Fruit fly (Drosophila melanogaster): Measurements from ENCODE around the gene BBIP1.

The BBIP1 gene

dm6 chr3R:9441996-9442395 lies 37.8 kb downstream of the BBIP1 start:
- TF ChIP-seq CG17801 (GFP tag; optimal IDR thresholded peaks at IDR 0.05; ENCODE audit: partially characterized antibody) = no peak

DNA sequence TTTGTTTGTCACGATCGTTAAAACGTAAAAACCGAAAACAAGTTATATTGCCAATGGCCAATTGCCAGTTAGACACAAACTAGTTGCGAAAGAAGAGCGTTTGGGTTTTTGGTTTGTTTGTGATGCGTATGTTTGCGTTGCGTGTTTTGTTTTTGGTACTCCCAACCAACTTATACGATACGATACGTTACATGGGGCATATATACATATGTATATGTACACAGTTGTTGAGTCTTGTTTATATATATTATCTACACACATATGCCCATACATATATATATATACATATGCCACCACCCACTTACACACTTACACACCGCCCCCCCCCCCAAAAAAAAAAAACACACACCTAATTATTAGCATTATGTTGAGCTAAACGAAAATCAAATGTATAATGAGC lies 44.1 kb downstream of the BBIP1 start:
- no peak for TF ChIP-seq CG17801 (GFP tag; optimal IDR thresholded peaks at IDR 0.05; ENCODE audit: partially characterized antibody)

- TF ChIP-seq CG17801 (GFP tag; optimal IDR thresholded peaks at IDR 0.05; ENCODE audit: partially characterized antibody) = no peak
Measured at dm6 chr3R:9450672-9451071, 46.5 kb downstream of the BBIP1 start.

DNA sequence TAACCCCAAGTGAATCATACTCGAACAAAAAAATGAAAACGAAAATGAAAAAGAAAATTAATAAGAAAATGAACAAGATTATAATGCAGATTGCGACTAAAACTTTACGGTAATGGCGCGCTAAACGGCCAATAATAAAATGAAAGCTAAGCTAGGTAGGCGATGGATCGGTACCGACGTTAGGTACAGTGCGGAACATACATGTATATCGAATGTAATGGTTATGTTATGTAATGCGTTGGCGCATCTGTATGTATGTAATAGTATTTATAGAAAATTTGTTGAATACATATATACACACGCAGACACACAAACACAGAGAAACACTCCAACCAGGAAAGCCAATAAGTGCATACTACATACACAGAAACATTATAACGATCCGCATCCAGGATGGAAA lies 50.8 kb downstream of the BBIP1 start:
- no peak for TF ChIP-seq CG17801 (GFP tag; optimal IDR thresholded peaks at IDR 0.05; ENCODE audit: partially characterized antibody)

dm6 chr3R:9456373-9456772 lies 52.2 kb downstream of the BBIP1 start, which contains the start of gene GstZ1:
Gene GstZ1 (minus strand): TSS chr3R:9456546.
- TF ChIP-seq CG17801 (GFP tag; optimal IDR thresholded peaks at IDR 0.05; ENCODE audit: partially characterized antibody) = peak; percentile 40
